Fruit fly (Drosophila melanogaster) whole organism, embryonic: ENCODE data around the gene nod.

Experiments used
- ATbp ChIP-seq: fragments of 200-800 bp; sonication (Bioruptor generic); optimal IDR thresholded peaks from 2 replicates; lab custom pipeline; 2017; ENCODE audit warnings: missing biosample characterization, mild to moderate bottlenecking, missing genetic modification characterization, missing genetic modification reagents
- Atf6 ChIP-seq: fragments of 200-800 bp; sonication (Bioruptor generic); IDR thresholded peaks from 2 replicates; pipeline ENCODE4 v1.3.6; 2022; ENCODE audit warnings: missing biosample characterization, missing genetic modification characterization
- Blimp-1 ChIP-seq: fragments of 200-800 bp; sonication (Bioruptor generic); optimal IDR thresholded peaks from 3 replicates; lab custom pipeline; 2018; ENCODE audit warnings: missing biosample characterization, missing genetic modification characterization, mild to moderate bottlenecking, moderate library complexity, missing genetic modification reagents
- CG12219 ChIP-seq: fragments of 200-800 bp; sonication (Bioruptor generic); optimal IDR thresholded peaks from 3 replicates; lab custom pipeline; 2018; ENCODE audit warnings: missing biosample characterization, mild to moderate bottlenecking, missing genetic modification characterization
- CG14014 ChIP-seq: fragments of 200-800 bp; sonication (Bioruptor generic); IDR thresholded peaks from 2 replicates; pipeline ENCODE4 v1.3.6; 2022; ENCODE audit warnings: missing biosample characterization, missing genetic modification characterization
- CG15514 ChIP-seq: fragments of 200-800 bp; sonication (Bioruptor generic); optimal IDR thresholded peaks from 3 replicates; lab custom pipeline; 2017; ENCODE audit warnings: missing biosample characterization, missing genetic modification characterization, mild to moderate bottlenecking, moderate library complexity, missing genetic modification reagents
- CG15601 ChIP-seq: fragments of 200-800 bp; sonication (Bioruptor generic); optimal IDR thresholded peaks from 3 replicates; lab custom pipeline; 2019; ENCODE audit warnings: missing biosample characterization, mild to moderate bottlenecking, missing genetic modification characterization, moderate library complexity
- CG1602 ChIP-seq: fragments of 200-800 bp; sonication (Bioruptor generic); optimal IDR thresholded peaks from 3 replicates; lab custom pipeline; 2016; ENCODE audit warnings: missing biosample characterization, missing genetic modification characterization
- CG1603 ChIP-seq: fragments of 200-800 bp; sonication (Bioruptor generic); optimal IDR thresholded peaks from 2 replicates; lab custom pipeline; 2019; ENCODE audit warnings: missing biosample characterization, mild to moderate bottlenecking, missing genetic modification characterization, moderate library complexity
- CG16815 ChIP-seq: fragments of 200-800 bp; sonication (Bioruptor generic); optimal IDR thresholded peaks from 3 replicates; lab custom pipeline; 2017; ENCODE audit warnings: missing biosample characterization, mild to moderate bottlenecking, missing genetic modification characterization
- CG17186 ChIP-seq: fragments of 200-800 bp; sonication (Bioruptor generic); optimal IDR thresholded peaks from 3 replicates; lab custom pipeline; 2017; ENCODE audit warnings: missing biosample characterization, missing genetic modification reagents, missing genetic modification characterization
- CG18599 ChIP-seq: fragments of 200-800 bp; sonication (Bioruptor generic); optimal IDR thresholded peaks from 3 replicates; lab custom pipeline; 2017; ENCODE audit warnings: missing biosample characterization, missing genetic modification characterization, mild to moderate bottlenecking, moderate library complexity, missing genetic modification reagents
- CG2120 ChIP-seq: fragments of 200-800 bp; sonication (Bioruptor generic); optimal IDR thresholded peaks from 3 replicates; lab custom pipeline; 2016; ENCODE audit warnings: missing biosample characterization, missing genetic modification characterization
- CG2678 ChIP-seq: fragments of 200-800 bp; sonication (Bioruptor generic); optimal IDR thresholded peaks from 3 replicates; lab custom pipeline; 2019; ENCODE audit warnings: missing biosample characterization, mild to moderate bottlenecking, missing genetic modification characterization, moderate library complexity
- CG2875 ChIP-seq: fragments of 200-800 bp; sonication (Bioruptor generic); optimal IDR thresholded peaks from 2 replicates; lab custom pipeline; 2017; ENCODE audit warnings: missing biosample characterization, mild to moderate bottlenecking, missing genetic modification characterization, missing genetic modification reagents
- CG7556 ChIP-seq: fragments of 200-800 bp; sonication (Bioruptor generic); optimal IDR thresholded peaks from 2 replicates; lab custom pipeline; 2017; ENCODE audit warnings: missing biosample characterization, mild to moderate bottlenecking, missing genetic modification characterization
- CG7839 ChIP-seq: fragments of 200-800 bp; sonication (Bioruptor generic); optimal IDR thresholded peaks from 3 replicates; lab custom pipeline; 2018; ENCODE audit warnings: missing biosample characterization, mild to moderate bottlenecking, missing genetic modification characterization, moderate library complexity
- CG8290 ChIP-seq, 3 experiments: fragments of 200-800 bp; sonication (Bioruptor generic); optimal IDR thresholded peaks; 2 replicates each; lab custom pipeline; 2016 to 2019; ENCODE audit warnings: missing biosample characterization in 3 of 3, missing genetic modification characterization in 3 of 3, mild to moderate bottlenecking in 2 of 3, moderate library complexity in 1 of 3
- CkIIα-i1 ChIP-seq: fragments of 200-800 bp; sonication (Bioruptor generic); IDR thresholded peaks from 2 replicates; pipeline ENCODE4 v1.3.6; 2022; ENCODE audit warnings: missing biosample characterization, missing genetic modification characterization
- Dip2 ChIP-seq: fragments of 200-800 bp; sonication (Bioruptor generic); IDR thresholded peaks from 2 replicates; pipeline ENCODE4 v1.3.6; 2022; ENCODE audit warnings: missing biosample characterization, missing genetic modification characterization
- Doc3 ChIP-seq: fragments of 200-800 bp; sonication (Bioruptor generic); IDR thresholded peaks from 3 replicates; pipeline ENCODE4 v1.3.6; 2022; ENCODE audit warnings: missing biosample characterization, missing genetic modification characterization; ENCODE audit not compliant: partially characterized antibody
- HLH3B ChIP-seq: fragments of 200-800 bp; sonication (Bioruptor generic); IDR thresholded peaks from 2 replicates; pipeline ENCODE4 v1.3.6; 2022; ENCODE audit warnings: missing biosample characterization, missing genetic modification characterization
- HLH4C ChIP-seq: fragments of 200-800 bp; sonication (Bioruptor generic); IDR thresholded peaks from 3 replicates; pipeline ENCODE4 v1.3.6; 2022; ENCODE audit warnings: missing biosample characterization, missing genetic modification characterization; ENCODE audit not compliant: partially characterized antibody
- HLH54F ChIP-seq: fragments of 200-800 bp; sonication (Bioruptor generic); optimal IDR thresholded peaks from 3 replicates; lab custom pipeline; 2016; ENCODE audit warnings: missing biosample characterization, missing genetic modification characterization
- Hmr ChIP-seq: fragments of 200-800 bp; sonication (Bioruptor generic); optimal IDR thresholded peaks from 3 replicates; lab custom pipeline; 2017; ENCODE audit warnings: mild to moderate bottlenecking, missing biosample characterization, missing genetic modification reagents, missing genetic modification characterization
- MTF-1 ChIP-seq: fragments of 200-800 bp; sonication (Bioruptor generic); optimal IDR thresholded peaks from 2 replicates; lab custom pipeline; 2018; ENCODE audit warnings: missing biosample characterization, mild to moderate bottlenecking, missing genetic modification characterization, borderline replicate concordance
- NC2α ChIP-seq: fragments of 200-800 bp; sonication (Bioruptor generic); optimal IDR thresholded peaks from 2 replicates; lab custom pipeline; 2016; ENCODE audit warnings: missing biosample characterization, missing genetic modification characterization
- NFAT ChIP-seq: fragments of 200-800 bp; sonication (Bioruptor generic); IDR thresholded peaks from 2 replicates; pipeline ENCODE4 v1.3.6; 2022; ENCODE audit warnings: missing biosample characterization, missing genetic modification characterization
- Sin3A ChIP-seq: fragments of >200 bp; optimal IDR thresholded peaks from 2 replicates; lab custom pipeline; 2018
- Six4 ChIP-seq: fragments of 200-800 bp; sonication (Bioruptor generic); optimal IDR thresholded peaks from 2 replicates; lab custom pipeline; 2016; ENCODE audit warnings: missing biosample characterization, missing genetic modification characterization
- Sry-β ChIP-seq: fragments of 200-800 bp; sonication (Bioruptor generic); optimal IDR thresholded peaks from 2 replicates; lab custom pipeline; 2018; ENCODE audit warnings: missing biosample characterization, mild to moderate bottlenecking, missing genetic modification characterization, moderate library complexity
- Stat92E ChIP-seq, 3 experiments: fragments of >200 bp in 2 of 3; fragments of 200-800 bp in 1 of 3; sonication (Bioruptor generic) in 1 of 3; optimal IDR thresholded peaks; 2 replicates each; lab custom pipeline; 2017 to 2019; ENCODE audit warnings: missing biosample characterization in 3 of 3, missing genetic modification characterization in 3 of 3, mild to moderate bottlenecking in 1 of 3, moderate library complexity in 1 of 3
- Xbp1 ChIP-seq: fragments of 200-800 bp; sonication (Bioruptor generic); optimal IDR thresholded peaks from 3 replicates; lab custom pipeline; 2016; ENCODE audit warnings: missing biosample characterization, mild to moderate bottlenecking, missing genetic modification characterization
- YL-1 ChIP-seq: fragments of 200-800 bp; sonication (Bioruptor generic); optimal IDR thresholded peaks from 3 replicates; lab custom pipeline; 2017; ENCODE audit warnings: missing biosample characterization, mild to moderate bottlenecking, missing genetic modification characterization
- h ChIP-seq: fragments of >200 bp; optimal IDR thresholded peaks from 2 replicates; lab custom pipeline; 2017
- inv ChIP-seq: fragments of 200-800 bp; sonication (Bioruptor generic); IDR thresholded peaks from 2 replicates; pipeline ENCODE4 v1.3.6; 2022; ENCODE audit warnings: missing biosample characterization, missing genetic modification characterization; ENCODE audit not compliant: partially characterized antibody
- lab ChIP-seq: fragments of 200-800 bp; sonication (Bioruptor generic); optimal IDR thresholded peaks from 3 replicates; lab custom pipeline; 2017; ENCODE audit warnings: missing biosample characterization, missing genetic modification characterization, mild to moderate bottlenecking, moderate library complexity, missing genetic modification reagents
- lilli ChIP-seq: fragments of 200-800 bp; sonication (Bioruptor generic); optimal IDR thresholded peaks from 3 replicates; lab custom pipeline; 2016; ENCODE audit warnings: missing biosample characterization, missing genetic modification characterization
- lmd ChIP-seq: fragments of 200-800 bp; sonication (Bioruptor generic); IDR thresholded peaks from 2 replicates; pipeline ENCODE4 v1.3.6; 2022; ENCODE audit warnings: missing biosample characterization, missing genetic modification characterization
- mam ChIP-seq: fragments of 200-800 bp; sonication (Bioruptor generic); optimal IDR thresholded peaks from 3 replicates; lab custom pipeline; 2016; ENCODE audit warnings: missing biosample characterization, missing genetic modification characterization
- mirr ChIP-seq: fragments of 200-800 bp; sonication (Bioruptor generic); optimal IDR thresholded peaks from 3 replicates; lab custom pipeline; 2018; ENCODE audit warnings: missing biosample characterization, mild to moderate bottlenecking, missing genetic modification characterization
- nmo ChIP-seq: fragments of 200-800 bp; sonication (Bioruptor generic); optimal IDR thresholded peaks from 2 replicates; lab custom pipeline; 2018; ENCODE audit warnings: missing biosample characterization, mild to moderate bottlenecking, missing genetic modification characterization, moderate library complexity
- oc ChIP-seq: fragments of 200-800 bp; sonication (Bioruptor generic); optimal IDR thresholded peaks from 2 replicates; lab custom pipeline; 2018; ENCODE audit warnings: missing biosample characterization, mild to moderate bottlenecking, missing genetic modification characterization, moderate library complexity
- row ChIP-seq: fragments of 200-800 bp; sonication (Bioruptor generic); IDR thresholded peaks from 3 replicates; pipeline ENCODE4 v1.3.6; 2022; ENCODE audit warnings: missing biosample characterization, missing genetic modification characterization
- run ChIP-seq: fragments of 200-800 bp; sonication (Bioruptor generic); optimal IDR thresholded peaks from 3 replicates; lab custom pipeline; 2018; ENCODE audit warnings: missing biosample characterization, mild to moderate bottlenecking, missing genetic modification characterization
- sd ChIP-seq: fragments of 200-800 bp; sonication (Bioruptor generic); optimal IDR thresholded peaks from 3 replicates; lab custom pipeline; 2018; ENCODE audit warnings: missing biosample characterization, mild to moderate bottlenecking, missing genetic modification characterization, moderate library complexity
- ssp ChIP-seq: fragments of 200-800 bp; sonication (Bioruptor generic); IDR thresholded peaks from 2 replicates; pipeline ENCODE4 v1.3.6; 2022; ENCODE audit warnings: missing biosample characterization, missing genetic modification characterization
- unpg ChIP-seq: fragments of 200-800 bp; sonication (Bioruptor generic); optimal IDR thresholded peaks from 3 replicates; lab custom pipeline; 2018; ENCODE audit warnings: missing biosample characterization, mild to moderate bottlenecking, missing genetic modification characterization, moderate library complexity
- wek ChIP-seq: fragments of 200-800 bp; sonication (Bioruptor generic); optimal IDR thresholded peaks from 3 replicates; lab custom pipeline; 2018; ENCODE audit warnings: missing biosample characterization, mild to moderate bottlenecking, missing genetic modification characterization, moderate library complexity
- zen2 ChIP-seq: fragments of 200-800 bp; sonication (Bioruptor generic); IDR thresholded peaks from 3 replicates; pipeline ENCODE4 v1.3.6; 2022; ENCODE audit warnings: missing biosample characterization, missing genetic modification characterization; ENCODE audit not compliant: partially characterized antibody

nod gene

dm6 chrX:11550078-11550477 is 30.5 kb upstream of the nod start (continued):
- no peak for TF ChIP-seq CG15601 (tag; lab: Kevin White, UChicago)
- peak; percentile 13 for TF ChIP-seq Blimp-1 (GFP tag; lab: Kevin White, UChicago)
- TF ChIP-seq CG1602 = no peak
- TF ChIP-seq CG7839 (tag; lab: Kevin White, UChicago) = peak; percentile 33
- no peak for TF ChIP-seq zen2
- TF ChIP-seq CG17186 (GFP tag; lab: Kevin White, UChicago) = no peak
- peak; percentile 61 for TF ChIP-seq lab
- TF ChIP-seq nmo (GFP tag; lab: Kevin White, UChicago) = no peak
- peak; percentile 66 for TF ChIP-seq CG2120 (GFP tag; lab: Kevin White, UChicago)
- TF ChIP-seq CG2875 = no peak
- no peak for TF ChIP-seq wek (GFP tag; lab: Kevin White, UChicago)
- peak; percentile 19 for TF ChIP-seq CG15514
- peak; percentile 28 for TF ChIP-seq CG18599 (GFP tag; lab: Kevin White, UChicago)
- no peak for TF ChIP-seq YL-1 (GFP tag; lab: Kevin White, UChicago)
- no peak for TF ChIP-seq Dip2 (GFP tag; lab: Robert Waterston, UW)
- no peak for TF ChIP-seq ATbp (GFP tag; lab: Kevin White, UChicago)
- TF ChIP-seq Stat92E (GFP tag; optimal IDR thresholded peaks at IDR 0.05; lab: Kevin White, UChicago) = no peak
- TF ChIP-seq unpg (GFP tag; lab: Kevin White, UChicago) = peak; percentile 18
- no peak for TF ChIP-seq NC2α
- no peak for TF ChIP-seq run (tag; lab: Kevin White, UChicago)
- TF ChIP-seq mam (GFP tag; lab: Kevin White, UChicago) = peak; percentile 35
- TF ChIP-seq Doc3 (GFP tag; lab: Robert Waterston, UW) = no peak
- TF ChIP-seq HLH4C = no peak
- TF ChIP-seq Six4 (GFP tag; lab: Kevin White, UChicago) = no peak
- peak; percentile 23 for TF ChIP-seq CG1603 (tag; lab: Kevin White, UChicago)
- no peak for TF ChIP-seq ssp (GFP tag; lab: Robert Waterston, UW)
- TF ChIP-seq CkIIα-i1 = no peak
- no peak for TF ChIP-seq h (lab: Kevin White, UChicago)
- no peak for TF ChIP-seq Sin3A (lab: Kevin White, UChicago)
- no peak for TF ChIP-seq CG8290 (GFP tag; optimal IDR thresholded peaks at IDR 0.05; lab: Kevin White, UChicago)
- TF ChIP-seq CG8290 (tag; optimal IDR thresholded peaks at IDR 0.05; lab: Kevin White, UChicago) = peak in 1 of 2 experiments; percentile 55
- TF ChIP-seq sd (tag; lab: Kevin White, UChicago) = no peak
- TF ChIP-seq Hmr (GFP tag; lab: Kevin White, UChicago) = peak; percentile 15
- no peak for TF ChIP-seq HLH3B (GFP tag; lab: Robert Waterston, UW)
- TF ChIP-seq CG2678 (tag; lab: Kevin White, UChicago) = peak; percentile 45
- TF ChIP-seq mirr (GFP tag; lab: Kevin White, UChicago) = no peak
- TF ChIP-seq Sry-β (GFP tag; lab: Kevin White, UChicago) = no peak
- TF ChIP-seq HLH54F (GFP tag; lab: Kevin White, UChicago) = no peak
- no peak for TF ChIP-seq CG7556
- no peak for TF ChIP-seq oc (tag; lab: Kevin White, UChicago)
- peak; percentile 53 for TF ChIP-seq row (GFP tag; lab: Robert Waterston, UW)
- no peak for TF ChIP-seq MTF-1 (GFP tag; lab: Kevin White, UChicago)
- no peak for TF ChIP-seq CG16815
- peak; percentile 43 for TF ChIP-seq lilli
- peak; percentile 49; the same call in 1 of the 2 replicates for TF ChIP-seq Atf6
- no peak for TF ChIP-seq CG12219 (GFP tag; lab: Kevin White, UChicago)
- 0 out of 2 replicates have a peak, but pooled peaks have one; percentile 26 for TF ChIP-seq CG14014 (GFP tag; lab: Robert Waterston, UW)
- no peak for TF ChIP-seq inv
- no peak for TF ChIP-seq NFAT (GFP tag; lab: Robert Waterston, UW)
- TF ChIP-seq Xbp1 = no peak
- 0 out of 2 replicates have a peak, but pooled peaks have one; percentile 9 for TF ChIP-seq lmd (GFP tag; lab: Robert Waterston, UW)
